Worm (Caenorhabditis elegans) whole organism, young adult: Measurements from ENCODE around the gene srz-90.

Source experiments
- B0261.1 ChIP-seq: sonication (generic microtip); optimal IDR thresholded peaks from 2 replicates; lab custom pipeline; 2016; ENCODE audit warnings: mild to moderate bottlenecking, missing genetic modification characterization, moderate library complexity, missing compliant biosample characterization
- F33H1.4 ChIP-seq: fragments of 200-800 bp; sonication (Bioruptor generic); IDR thresholded peaks from 2 replicates; pipeline ENCODE4 v1.3.6; 2022; ENCODE audit warnings: missing genetic modification reagents, missing genetic modification characterization, missing compliant biosample characterization
- F37B4.10 ChIP-seq: fragments of 200-800 bp; sonication (Bioruptor generic); IDR thresholded peaks from 2 replicates; pipeline ENCODE4 v1.3.6; 2022; ENCODE audit warnings: missing genetic modification characterization, missing compliant biosample characterization
- F39B2.1 ChIP-seq: fragments of 200-800 bp; sonication (Bioruptor generic); IDR thresholded peaks from 2 replicates; pipeline ENCODE4 v1.3.6; 2022; ENCODE audit warnings: missing genetic modification reagents, missing genetic modification characterization, missing compliant biosample characterization
- T07F8.4 ChIP-seq: sonication (generic microtip); optimal IDR thresholded peaks from 2 replicates; lab custom pipeline; 2016; ENCODE audit warnings: mild to moderate bottlenecking, missing genetic modification characterization, moderate library complexity, missing compliant biosample characterization
- ZK185.1 ChIP-seq: sonication (generic microtip); optimal IDR thresholded peaks from 2 replicates; lab custom pipeline; 2016; ENCODE audit warnings: mild to moderate bottlenecking, missing genetic modification characterization, missing compliant biosample characterization; ENCODE audit not compliant: poor library complexity, severe bottlenecking
- aptf-2 ChIP-seq: fragments of 200-800 bp; sonication (Bioruptor generic); conservative IDR thresholded peaks from 2 replicates; pipeline ENCODE4 v1.3.6; 2022; ENCODE audit warnings: missing genetic modification reagents, missing genetic modification characterization, missing compliant biosample characterization
- aptf-3 ChIP-seq: fragments of 200-800 bp; sonication (Bioruptor generic); IDR thresholded peaks from 2 replicates; pipeline ENCODE4 v1.3.6; 2022; ENCODE audit warnings: missing genetic modification characterization, missing compliant biosample characterization
- athp-1 ChIP-seq: sonication (generic microtip); optimal IDR thresholded peaks from 2 replicates; lab custom pipeline; 2017; ENCODE audit warnings: mild to moderate bottlenecking, missing genetic modification characterization, missing compliant biosample characterization
- attf-3 ChIP-seq: fragments of 200-800 bp; sonication (Bioruptor generic); conservative IDR thresholded peaks from 2 replicates; pipeline ENCODE4 v1.3.6; 2022; ENCODE audit warnings: missing genetic modification reagents, missing genetic modification characterization, missing compliant biosample characterization
- attf-5 ChIP-seq: fragments of 200-800 bp; sonication (Bioruptor generic); optimal IDR thresholded peaks from 2 replicates; lab custom pipeline; 2018; ENCODE audit warnings: mild to moderate bottlenecking, missing genetic modification characterization, missing compliant biosample characterization
- attf-6 ChIP-seq: fragments of 200-800 bp; sonication (Bioruptor generic); IDR thresholded peaks from 2 replicates; pipeline ENCODE4 v1.3.6; 2022; ENCODE audit warnings: missing genetic modification reagents, missing genetic modification characterization, missing compliant biosample characterization
- ccch-3 ChIP-seq: fragments of 200-800 bp; sonication (Bioruptor generic); optimal IDR thresholded peaks from 2 replicates; lab custom pipeline; 2018; ENCODE audit warnings: mild to moderate bottlenecking, missing genetic modification characterization, missing compliant biosample characterization
- cebp-1 ChIP-seq, 2 experiments: fragments of 200-800 bp in 1 of 2; sonication (Bioruptor generic) in 1 of 2; sonication (generic microtip) in 1 of 2; IDR thresholded peaks in 1 of 2; optimal IDR thresholded peaks in 1 of 2; 2 replicates each; pipeline versions ENCODE4 v1.3.6 to Lab custom; 2017 to 2022; ENCODE audit warnings: missing compliant biosample characterization in 2 of 2, missing genetic modification characterization in 2 of 2, mild to moderate bottlenecking in 1 of 2, missing genetic modification reagents in 1 of 2, moderate library complexity in 1 of 2
- efl-1 ChIP-seq: fragments of 150-350 bp; optimal IDR thresholded peaks from 2 replicates; lab custom pipeline; 2014; ENCODE audit warnings: missing biosample characterization, missing genetic modification reagents, missing genetic modification characterization
- ets-4 ChIP-seq: fragments of 200-800 bp; sonication (Bioruptor generic); optimal IDR thresholded peaks from 2 replicates; lab custom pipeline; 2018; ENCODE audit warnings: mild to moderate bottlenecking, missing genetic modification characterization, missing compliant biosample characterization
- hlh-12 ChIP-seq: sonication (generic microtip); optimal IDR thresholded peaks from 2 replicates; lab custom pipeline; 2016; ENCODE audit warnings: missing genetic modification characterization, missing compliant biosample characterization
- hrde-1 ChIP-seq: sonication (generic microtip); optimal IDR thresholded peaks from 2 replicates; lab custom pipeline; 2016; ENCODE audit warnings: missing genetic modification characterization, mild to moderate bottlenecking, missing compliant biosample characterization, moderate library complexity, missing genotype, missing genetic modification reagents, borderline replicate concordance
- lag-1 ChIP-seq: fragments of 200-800 bp; sonication (Bioruptor generic); IDR thresholded peaks from 2 replicates; pipeline ENCODE4 v1.3.6; 2022; ENCODE audit warnings: missing genetic modification reagents, missing genetic modification characterization, missing compliant biosample characterization
- lin-26 ChIP-seq: fragments of 200-800 bp; sonication (Bioruptor generic); IDR thresholded peaks from 2 replicates; pipeline ENCODE4 v1.3.6; 2022; ENCODE audit warnings: missing genetic modification reagents, missing genetic modification characterization, missing compliant biosample characterization
- lin-35 ChIP-seq, 3 experiments: fragments of 150-350 bp in 2 of 3; sonication (generic microtip) in 1 of 3; optimal IDR thresholded peaks; 2 replicates each; lab custom pipeline; 2014 to 2018; ENCODE audit warnings: missing biosample characterization in 3 of 3, missing genetic modification characterization in 3 of 3, missing genetic modification reagents in 3 of 3
- lin-40 ChIP-seq: sonication (generic microtip); optimal IDR thresholded peaks from 2 replicates; lab custom pipeline; 2016; ENCODE audit warnings: missing genetic modification characterization, mild to moderate bottlenecking, missing compliant biosample characterization, missing genotype, missing genetic modification reagents
- lin-54 ChIP-seq: fragments of 200-800 bp; sonication (Bioruptor generic); optimal IDR thresholded peaks from 2 replicates; lab custom pipeline; 2018; ENCODE audit warnings: mild to moderate bottlenecking, missing genetic modification characterization, missing compliant biosample characterization
- madf-6 ChIP-seq: fragments of 200-800 bp; sonication (Bioruptor generic); IDR thresholded peaks from 2 replicates; pipeline ENCODE4 v1.3.6; 2022; ENCODE audit warnings: missing genetic modification reagents, missing genetic modification characterization, missing compliant biosample characterization
- madf-8 ChIP-seq: fragments of 200-800 bp; sonication (Bioruptor generic); conservative IDR thresholded peaks from 2 replicates; pipeline ENCODE4 v1.3.6; 2022; ENCODE audit warnings: missing genetic modification reagents, missing genetic modification characterization, missing compliant biosample characterization
- mel-28 ChIP-seq: sonication (generic microtip); optimal IDR thresholded peaks from 2 replicates; lab custom pipeline; 2016; ENCODE audit warnings: borderline replicate concordance, mild to moderate bottlenecking, missing genetic modification characterization, missing compliant biosample characterization
- nhr-80 ChIP-seq: sonication (generic microtip); optimal IDR thresholded peaks from 2 replicates; lab custom pipeline; 2016; ENCODE audit warnings: missing genetic modification characterization, missing compliant biosample characterization
- nhr-90 ChIP-seq: sonication (generic microtip); optimal IDR thresholded peaks from 2 replicates; lab custom pipeline; 2016; ENCODE audit warnings: missing genotype, mild to moderate bottlenecking, missing genetic modification characterization, missing compliant biosample characterization
- pha-4 ChIP-seq: fragments of 150-350 bp; sonication (generic microtip); optimal IDR thresholded peaks from 2 replicates; lab custom pipeline; 2014; ENCODE audit warnings: missing biosample characterization, missing genetic modification reagents, missing genetic modification characterization
- rcor-1 ChIP-seq: fragments of 200-800 bp; sonication (Bioruptor generic); IDR thresholded peaks from 2 replicates; pipeline ENCODE4 v1.3.6; 2022; ENCODE audit warnings: missing genetic modification reagents, missing genetic modification characterization, missing compliant biosample characterization
- rec-8 ChIP-seq, 2 experiments: sonication (generic microtip); optimal IDR thresholded peaks; 2 replicates each; lab custom pipeline; 2016; ENCODE audit warnings: mild to moderate bottlenecking in 2 of 2, missing genetic modification characterization in 2 of 2, missing genetic modification reagents in 2 of 2, missing genotype in 2 of 2, missing biosample characterization in 1 of 2, missing compliant biosample characterization in 1 of 2, moderate library complexity in 1 of 2
- rpc-1 ChIP-seq, 2 experiments: fragments of 150-350 bp in 1 of 2; sonication (generic microtip) in 1 of 2; optimal IDR thresholded peaks; 2 replicates each; lab custom pipeline; 2014 to 2018; ENCODE audit warnings: missing biosample characterization in 1 of 2, missing genetic modification characterization in 1 of 2, missing genetic modification reagents in 1 of 2, missing genotype in 1 of 2
- snpc-1.1 ChIP-seq: sonication (generic microtip); optimal IDR thresholded peaks from 2 replicates; lab custom pipeline; 2017; ENCODE audit warnings: missing genetic modification characterization, mild to moderate bottlenecking, missing compliant biosample characterization, antibody characterized with exemption, moderate library complexity, missing genotype, missing genetic modification reagents; ENCODE audit not compliant: insufficient read depth
- snpc-3.4 ChIP-seq: sonication (generic microtip); optimal IDR thresholded peaks from 2 replicates; lab custom pipeline; 2017; ENCODE audit warnings: missing genetic modification characterization, mild to moderate bottlenecking, missing compliant biosample characterization, antibody characterized with exemption, moderate library complexity, missing genotype, missing genetic modification reagents
- snpc-4 ChIP-seq, 5 experiments: fragments of 150-350 bp in 1 of 5; sonication (generic microtip) in 4 of 5; optimal IDR thresholded peaks; 2 replicates each; lab custom pipeline; 2014 to 2018; ENCODE audit warnings: missing genetic modification characterization in 5 of 5, missing biosample characterization in 3 of 5, antibody characterized with exemption in 2 of 5, mild to moderate bottlenecking in 2 of 5, missing compliant biosample characterization in 2 of 5, missing genotype in 2 of 5, moderate library complexity in 2 of 5, missing genetic modification reagents in 1 of 5
- tbp1 ChIP-seq: fragments of 200-800 bp; sonication (Bioruptor generic); optimal IDR thresholded peaks from 2 replicates; lab custom pipeline; 2018; ENCODE audit warnings: mild to moderate bottlenecking, missing genetic modification characterization, missing compliant biosample characterization
- zfh-2 ChIP-seq: fragments of 200-800 bp; sonication (Bioruptor generic); conservative IDR thresholded peaks from 2 replicates; pipeline ENCODE4 v1.3.6; 2022; ENCODE audit warnings: missing genetic modification reagents, missing genetic modification characterization, missing compliant biosample characterization
- ztf-18 ChIP-seq: sonication (generic microtip); optimal IDR thresholded peaks from 2 replicates; lab custom pipeline; 2016; ENCODE audit warnings: missing genotype, mild to moderate bottlenecking, missing genetic modification characterization, missing compliant biosample characterization
- ztf-25 ChIP-seq: fragments of 200-800 bp; sonication (Bioruptor generic); IDR thresholded peaks from 2 replicates; pipeline ENCODE4 v1.3.6; 2022; ENCODE audit warnings: missing genetic modification reagents, missing genetic modification characterization, missing compliant biosample characterization
- ztf-28 ChIP-seq: fragments of 200-800 bp; sonication (Bioruptor generic); IDR thresholded peaks from 2 replicates; pipeline ENCODE4 v1.3.6; 2022; ENCODE audit warnings: missing genetic modification reagents, missing genetic modification characterization, missing compliant biosample characterization

Gene srz-90

DNA sequence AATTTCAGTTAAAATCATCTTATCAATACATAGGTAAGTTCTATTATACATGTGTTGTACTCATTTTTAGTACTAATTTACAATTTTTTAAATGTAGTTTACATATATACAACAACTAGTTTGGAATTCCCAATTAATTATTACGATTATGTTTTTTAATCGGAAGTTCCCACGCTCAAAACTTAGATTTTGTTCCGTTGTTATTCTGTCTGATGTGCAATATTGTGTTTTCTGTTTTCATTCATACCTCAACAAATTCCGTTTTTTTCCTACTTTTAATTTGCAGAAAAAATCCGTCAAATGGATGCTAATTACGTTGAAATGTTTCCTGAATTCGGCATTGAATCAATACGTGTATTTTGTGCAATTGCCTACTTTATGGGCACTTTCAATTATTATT, 21.5 kb upstream of the srz-90 start, which contains the start of gene srw-31:
Gene srw-31 (plus strand): TSS at position 301 of the 400 bp plus-strand sequence.
- TF ChIP-seq cebp-1 (GFP tag; IDR thresholded peaks at IDR 0.05; lab: Robert Waterston, UW) (no peak), cebp-1 (tag; optimal IDR thresholded peaks at IDR 0.05; lab: Kevin White, UChicago) (no peak), rec-8 (tag; optimal IDR thresholded peaks at IDR 0.05; lab: Kevin White, UChicago) (no peak), madf-8 (no peak), F39B2.1 (GFP tag; lab: Robert Waterston, UW) (no peak), snpc-1.1 (tag; lab: Kevin White, UChicago) (no peak)

DNA sequence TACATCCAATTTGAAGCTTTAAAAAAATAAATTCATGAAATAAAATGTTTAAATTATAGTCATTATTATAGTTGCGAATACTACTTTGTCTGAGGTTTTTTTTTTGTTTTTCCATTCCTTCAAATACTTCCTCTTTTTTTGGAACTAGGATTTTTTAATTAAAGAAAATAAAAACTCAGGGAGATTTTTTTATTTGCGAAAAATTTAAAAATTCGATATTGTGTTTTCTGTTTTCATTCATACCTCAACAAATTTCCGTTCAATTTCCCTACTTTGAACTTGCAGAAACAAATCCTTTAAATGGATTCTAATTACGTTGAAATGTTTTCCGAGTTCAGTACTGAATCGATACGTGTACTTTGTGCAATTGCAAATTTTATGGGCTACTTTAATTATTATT, 19.3 kb upstream of the srz-90 start, which contains the start of gene srw-32:
Gene srw-32 (plus strand): TSS at position 301 of the 400 bp plus-strand sequence.
- TF ChIP-seq ets-4 (GFP tag; lab: Kevin White, UChicago), result no peak

DNA sequence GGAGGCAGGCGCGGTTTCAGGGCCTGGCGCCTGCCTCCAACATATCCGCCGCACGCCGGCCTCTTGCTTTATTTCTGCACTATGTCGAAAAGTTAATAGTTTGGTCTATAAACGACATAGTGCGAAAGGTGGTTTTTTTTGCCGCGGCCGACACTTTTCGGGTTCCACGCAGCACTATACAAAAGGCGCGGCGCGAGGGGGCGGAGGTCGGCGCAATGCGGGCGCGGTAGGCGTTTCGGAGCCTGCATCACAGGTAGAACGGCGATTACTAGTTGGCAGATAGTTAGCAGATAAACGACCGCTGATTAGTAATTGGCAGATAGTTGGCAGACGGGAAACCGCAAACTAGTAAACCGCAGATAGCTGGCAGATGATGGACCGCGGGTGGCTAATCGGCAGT, 15.1 kb upstream of the srz-90 start:
- TF ChIP-seq T07F8.4 (tag; lab: Kevin White, UChicago) (no peak), lag-1 (GFP tag; lab: Robert Waterston, UW) (no peak), mel-28 (no peak), aptf-2 (GFP tag; lab: Robert Waterston, UW) (no peak), F37B4.10 (GFP tag; lab: Robert Waterston, UW) (no peak), ztf-28 (GFP tag; lab: Robert Waterston, UW) (0 out of 2 replicates have a peak, but pooled peaks have one; percentile 18), zfh-2 (GFP tag; lab: Robert Waterston, UW) (peak; percentile 70; the same call in 1 of the 2 replicates), hlh-12 (tag; lab: Kevin White, UChicago) (no peak), rpc-1 (optimal IDR thresholded peaks at IDR 0.05; lab: Kevin White, UChicago) (no peak), rpc-1 (tag; optimal IDR thresholded peaks at IDR 0.05; lab: Kevin White, UChicago) (no peak), nhr-90 (no peak), athp-1 (tag; lab: Kevin White, UChicago) (no peak), attf-5 (GFP tag; lab: Kevin White, UChicago) (no peak), rcor-1 (GFP tag; lab: Robert Waterston, UW) (no peak), pha-4 (tag; lab: Kevin White, UChicago) (no peak), lin-40 (tag; lab: Kevin White, UChicago) (no peak), lin-54 (GFP tag; lab: Kevin White, UChicago) (no peak)

DNA sequence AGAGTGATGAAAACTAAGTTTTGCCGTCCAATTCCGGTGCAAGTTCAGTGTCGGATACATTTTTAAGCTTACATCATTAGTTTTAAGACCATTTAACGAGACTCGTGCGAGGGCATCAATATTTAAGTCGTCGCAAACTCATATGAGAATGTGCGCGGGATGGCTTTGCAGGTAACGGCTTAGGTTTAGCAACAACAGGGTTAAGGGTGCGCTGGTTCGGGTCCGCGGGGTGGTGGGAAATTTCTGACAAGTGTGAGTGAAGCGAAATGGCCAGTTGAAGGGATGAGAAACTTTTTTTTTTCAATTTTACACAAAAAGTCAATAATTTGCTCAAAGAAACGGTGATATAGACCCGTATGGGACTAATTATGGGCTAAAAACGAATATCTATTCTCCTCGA, 14.0 kb upstream of the srz-90 start:
- TF ChIP-seq madf-6 (GFP tag; lab: Robert Waterston, UW), result 0 out of 2 replicates have a peak, but pooled peaks have one; percentile 27
- no peak for TF ChIP-seq lin-40 (tag; lab: Kevin White, UChicago)
- no peak for TF ChIP-seq F33H1.4 (GFP tag; lab: Robert Waterston, UW)
- 0 out of 2 replicates have a peak, but pooled peaks have one; percentile 50 for TF ChIP-seq ztf-25
- no peak for TF ChIP-seq attf-3 (GFP tag; lab: Robert Waterston, UW)
- TF ChIP-seq attf-6 (GFP tag; lab: Robert Waterston, UW), result peak; percentile 67; the same call in 1 of the 2 replicates
- no peak for TF ChIP-seq ets-4 (GFP tag; lab: Kevin White, UChicago)
- TF ChIP-seq lin-35 (GFP tag; optimal IDR thresholded peaks at IDR 0.05; lab: Kevin White, UChicago), result no peak
- no peak for TF ChIP-seq ZK185.1 (tag; lab: Kevin White, UChicago)
- peak; percentile 47 for TF ChIP-seq rpc-1 (optimal IDR thresholded peaks at IDR 0.05; lab: Kevin White, UChicago)
- TF ChIP-seq rpc-1 (tag; optimal IDR thresholded peaks at IDR 0.05; lab: Kevin White, UChicago), result peak; percentile 79
- no peak for TF ChIP-seq ccch-3 (GFP tag; lab: Kevin White, UChicago)
- TF ChIP-seq tbp1, result peak; percentile 73
- TF ChIP-seq hrde-1 (tag; lab: Kevin White, UChicago), result peak; percentile 50
- TF ChIP-seq lin-26 (GFP tag; lab: Robert Waterston, UW), result peak; percentile 64; the same call in 1 of the 2 replicates
- TF ChIP-seq B0261.1 (tag; lab: Kevin White, UChicago), result peak; percentile 44
- TF ChIP-seq aptf-2 (GFP tag; lab: Robert Waterston, UW), result no peak
- TF ChIP-seq ztf-18 (tag; lab: Kevin White, UChicago), result peak; percentile 25
- no peak for TF ChIP-seq snpc-4 (GFP tag; optimal IDR thresholded peaks at IDR 0.05; lab: Kevin White, UChicago)
- no peak for TF ChIP-seq snpc-4 (tag; optimal IDR thresholded peaks at IDR 0.05; lab: Kevin White, UChicago)
- TF ChIP-seq snpc-3.4 (tag; lab: Kevin White, UChicago), result no peak
- no peak for TF ChIP-seq nhr-80 (tag; lab: Kevin White, UChicago)
- TF ChIP-seq efl-1 (GFP tag; lab: Kevin White, UChicago), result no peak
- no peak for TF ChIP-seq aptf-3 (GFP tag; lab: Robert Waterston, UW)
